Worm (Caenorhabditis elegans) whole organism, young adult: Measurements from ENCODE around the gene swp-1.

ENCODE experiments used
- C17E4.6 ChIP-seq: fragments of 200-800 bp; sonication (Bioruptor generic); IDR thresholded peaks from 2 replicates; pipeline ENCODE4 v1.3.6; 2022; ENCODE audit warnings: missing genetic modification reagents, missing genetic modification characterization, missing compliant biosample characterization
- F10E7.11 ChIP-seq: sonication (generic microtip); optimal IDR thresholded peaks from 2 replicates; lab custom pipeline; 2017; ENCODE audit warnings: mild to moderate bottlenecking, missing genetic modification characterization, moderate library complexity, missing compliant biosample characterization
- F37B4.10 ChIP-seq: fragments of 200-800 bp; sonication (Bioruptor generic); IDR thresholded peaks from 2 replicates; pipeline ENCODE4 v1.3.6; 2022; ENCODE audit warnings: missing genetic modification characterization, missing compliant biosample characterization
- F39B2.1 ChIP-seq: fragments of 200-800 bp; sonication (Bioruptor generic); IDR thresholded peaks from 2 replicates; pipeline ENCODE4 v1.3.6; 2022; ENCODE audit warnings: missing genetic modification reagents, missing genetic modification characterization, missing compliant biosample characterization
- F57A8.1 ChIP-seq: fragments of 200-800 bp; sonication (Bioruptor generic); optimal IDR thresholded peaks from 2 replicates; lab custom pipeline; 2018; ENCODE audit warnings: mild to moderate bottlenecking, missing genetic modification characterization, moderate library complexity, missing compliant biosample characterization
- K12H6.12 ChIP-seq: fragments of 200-800 bp; sonication (Bioruptor generic); optimal IDR thresholded peaks from 2 replicates; lab custom pipeline; 2018; ENCODE audit warnings: mild to moderate bottlenecking, missing genetic modification characterization, missing compliant biosample characterization
- Y53F4B.3 ChIP-seq: fragments of 200-800 bp; sonication (Bioruptor generic); IDR thresholded peaks from 2 replicates; pipeline ENCODE4 v1.3.6; 2022; ENCODE audit warnings: missing genetic modification reagents, missing genetic modification characterization, missing compliant biosample characterization
- Y56A3A.18 ChIP-seq: fragments of 200-800 bp; sonication (Bioruptor generic); IDR thresholded peaks from 2 replicates; pipeline ENCODE4 v1.3.6; 2022; ENCODE audit warnings: missing genetic modification reagents, missing genetic modification characterization, missing compliant biosample characterization
- Y79H2A.3 ChIP-seq: fragments of 200-800 bp; sonication (Bioruptor generic); conservative IDR thresholded peaks from 2 replicates; pipeline ENCODE4 v1.3.6; 2022; ENCODE audit warnings: missing genetic modification reagents, missing genetic modification characterization, missing compliant biosample characterization
- ama-1 ChIP-seq, 3 experiments: fragments of 150-350 bp in 1 of 3; sonication (generic microtip) in 2 of 3; optimal IDR thresholded peaks; 2 replicates each; lab custom pipeline; 2014 to 2018; ENCODE audit warnings: missing biosample characterization in 2 of 3, missing genetic modification characterization in 2 of 3, missing genetic modification reagents in 2 of 3
- atf-7 ChIP-seq: sonication (generic microtip); optimal IDR thresholded peaks from 2 replicates; lab custom pipeline; 2017; ENCODE audit warnings: mild to moderate bottlenecking, missing genetic modification characterization, missing compliant biosample characterization
- athp-1 ChIP-seq: sonication (generic microtip); optimal IDR thresholded peaks from 2 replicates; lab custom pipeline; 2017; ENCODE audit warnings: mild to moderate bottlenecking, missing genetic modification characterization, missing compliant biosample characterization
- attf-3 ChIP-seq: fragments of 200-800 bp; sonication (Bioruptor generic); conservative IDR thresholded peaks from 2 replicates; pipeline ENCODE4 v1.3.6; 2022; ENCODE audit warnings: missing genetic modification reagents, missing genetic modification characterization, missing compliant biosample characterization
- attf-5 ChIP-seq: fragments of 200-800 bp; sonication (Bioruptor generic); optimal IDR thresholded peaks from 2 replicates; lab custom pipeline; 2018; ENCODE audit warnings: mild to moderate bottlenecking, missing genetic modification characterization, missing compliant biosample characterization
- bed-1 ChIP-seq: fragments of 200-800 bp; sonication (Bioruptor generic); IDR thresholded peaks from 2 replicates; pipeline ENCODE4 v1.3.6; 2022; ENCODE audit warnings: missing genetic modification reagents, missing genetic modification characterization, missing compliant biosample characterization
- cebp-1 ChIP-seq, 2 experiments: fragments of 200-800 bp in 1 of 2; sonication (Bioruptor generic) in 1 of 2; sonication (generic microtip) in 1 of 2; IDR thresholded peaks in 1 of 2; optimal IDR thresholded peaks in 1 of 2; 2 replicates each; pipeline versions ENCODE4 v1.3.6 to Lab custom; 2017 to 2022; ENCODE audit warnings: missing compliant biosample characterization in 2 of 2, missing genetic modification characterization in 2 of 2, mild to moderate bottlenecking in 1 of 2, missing genetic modification reagents in 1 of 2, moderate library complexity in 1 of 2
- ceh-40 ChIP-seq: fragments of 200-800 bp; sonication (Bioruptor generic); IDR thresholded peaks from 2 replicates; pipeline ENCODE4 v1.3.6; 2022; ENCODE audit warnings: missing genetic modification characterization, missing compliant biosample characterization
- ceh-91 ChIP-seq: fragments of 200-800 bp; sonication (Bioruptor generic); IDR thresholded peaks from 2 replicates; pipeline ENCODE4 v1.3.6; 2022; ENCODE audit warnings: missing genetic modification reagents, missing genetic modification characterization, missing compliant biosample characterization
- chd-7 ChIP-seq: sonication (generic microtip); optimal IDR thresholded peaks from 2 replicates; lab custom pipeline; 2016; ENCODE audit warnings: mild to moderate bottlenecking, missing genetic modification characterization, moderate library complexity, missing compliant biosample characterization
- dox-1 ChIP-seq: fragments of 200-800 bp; sonication (Bioruptor generic); IDR thresholded peaks from 2 replicates; pipeline ENCODE4 v1.3.6; 2022; ENCODE audit warnings: missing genetic modification reagents, missing genetic modification characterization, missing compliant biosample characterization
- ets-4 ChIP-seq: fragments of 200-800 bp; sonication (Bioruptor generic); optimal IDR thresholded peaks from 2 replicates; lab custom pipeline; 2018; ENCODE audit warnings: mild to moderate bottlenecking, missing genetic modification characterization, missing compliant biosample characterization
- gei-17 ChIP-seq: fragments of 200-800 bp; sonication (Bioruptor generic); optimal IDR thresholded peaks from 2 replicates; lab custom pipeline; 2018; ENCODE audit warnings: mild to moderate bottlenecking, missing genetic modification characterization, missing compliant biosample characterization
- him-1 ChIP-seq: sonication (generic microtip); optimal IDR thresholded peaks from 2 replicates; lab custom pipeline; 2016; ENCODE audit warnings: missing genotype, missing genetic modification reagents, missing genetic modification characterization, missing compliant biosample characterization
- hmg-1.2 ChIP-seq: fragments of 200-800 bp; sonication (Bioruptor generic); IDR thresholded peaks from 2 replicates; pipeline ENCODE4 v1.3.6; 2022; ENCODE audit warnings: missing genetic modification reagents, missing genetic modification characterization, missing compliant biosample characterization
- hrde-1 ChIP-seq: sonication (generic microtip); optimal IDR thresholded peaks from 2 replicates; lab custom pipeline; 2016; ENCODE audit warnings: missing genetic modification characterization, mild to moderate bottlenecking, missing compliant biosample characterization, moderate library complexity, missing genotype, missing genetic modification reagents, borderline replicate concordance
- lin-35 ChIP-seq, 3 experiments: fragments of 150-350 bp in 2 of 3; sonication (generic microtip) in 1 of 3; optimal IDR thresholded peaks; 2 replicates each; lab custom pipeline; 2014 to 2018; ENCODE audit warnings: missing biosample characterization in 3 of 3, missing genetic modification characterization in 3 of 3, missing genetic modification reagents in 3 of 3
- lin-54 ChIP-seq: fragments of 200-800 bp; sonication (Bioruptor generic); optimal IDR thresholded peaks from 2 replicates; lab custom pipeline; 2018; ENCODE audit warnings: mild to moderate bottlenecking, missing genetic modification characterization, missing compliant biosample characterization
- lsl-1 ChIP-seq: fragments of 200-800 bp; sonication (Bioruptor generic); optimal IDR thresholded peaks from 2 replicates; lab custom pipeline; 2018; ENCODE audit warnings: mild to moderate bottlenecking, missing genetic modification characterization, moderate library complexity, missing compliant biosample characterization
- madf-10 ChIP-seq: sonication (generic microtip); optimal IDR thresholded peaks from 2 replicates; lab custom pipeline; 2016; ENCODE audit warnings: mild to moderate bottlenecking, missing genetic modification characterization, missing compliant biosample characterization
- madf-3 ChIP-seq: fragments of 200-800 bp; sonication (Bioruptor generic); IDR thresholded peaks from 2 replicates; pipeline ENCODE4 v1.3.6; 2022; ENCODE audit warnings: missing genetic modification reagents, missing genetic modification characterization, missing compliant biosample characterization
- madf-6 ChIP-seq: fragments of 200-800 bp; sonication (Bioruptor generic); IDR thresholded peaks from 2 replicates; pipeline ENCODE4 v1.3.6; 2022; ENCODE audit warnings: missing genetic modification reagents, missing genetic modification characterization, missing compliant biosample characterization
- mel-28 ChIP-seq: sonication (generic microtip); optimal IDR thresholded peaks from 2 replicates; lab custom pipeline; 2016; ENCODE audit warnings: borderline replicate concordance, mild to moderate bottlenecking, missing genetic modification characterization, missing compliant biosample characterization
- nfyb-1 ChIP-seq: fragments of 200-800 bp; sonication (Bioruptor generic); IDR thresholded peaks from 2 replicates; pipeline ENCODE4 v1.3.6; 2022; ENCODE audit warnings: missing genetic modification reagents, missing genetic modification characterization, missing compliant biosample characterization
- nhr-120 ChIP-seq: fragments of 200-800 bp; sonication (Bioruptor generic); IDR thresholded peaks from 2 replicates; pipeline ENCODE4 v1.3.6; 2022; ENCODE audit warnings: missing genetic modification characterization, missing compliant biosample characterization
- nhr-80 ChIP-seq: sonication (generic microtip); optimal IDR thresholded peaks from 2 replicates; lab custom pipeline; 2016; ENCODE audit warnings: missing genetic modification characterization, missing compliant biosample characterization
- pbrm-1 ChIP-seq: fragments of 200-800 bp; sonication (Bioruptor generic); IDR thresholded peaks from 2 replicates; pipeline ENCODE4 v1.3.6; 2022; ENCODE audit warnings: missing genetic modification reagents, missing genetic modification characterization, missing compliant biosample characterization
- rcor-1 ChIP-seq: fragments of 200-800 bp; sonication (Bioruptor generic); IDR thresholded peaks from 2 replicates; pipeline ENCODE4 v1.3.6; 2022; ENCODE audit warnings: missing genetic modification reagents, missing genetic modification characterization, missing compliant biosample characterization
- rec-8 ChIP-seq, 2 experiments: sonication (generic microtip); optimal IDR thresholded peaks; 2 replicates each; lab custom pipeline; 2016; ENCODE audit warnings: mild to moderate bottlenecking in 2 of 2, missing genetic modification characterization in 2 of 2, missing genetic modification reagents in 2 of 2, missing genotype in 2 of 2, missing biosample characterization in 1 of 2, missing compliant biosample characterization in 1 of 2, moderate library complexity in 1 of 2
- rpc-1 ChIP-seq, 2 experiments: fragments of 150-350 bp in 1 of 2; sonication (generic microtip) in 1 of 2; optimal IDR thresholded peaks; 2 replicates each; lab custom pipeline; 2014 to 2018; ENCODE audit warnings: missing biosample characterization in 1 of 2, missing genetic modification characterization in 1 of 2, missing genetic modification reagents in 1 of 2, missing genotype in 1 of 2
- sptf-2 ChIP-seq: fragments of 200-800 bp; sonication (Bioruptor generic); optimal IDR thresholded peaks from 2 replicates; lab custom pipeline; 2018; ENCODE audit warnings: mild to moderate bottlenecking, missing genetic modification characterization, missing compliant biosample characterization
- tbp1 ChIP-seq: fragments of 200-800 bp; sonication (Bioruptor generic); optimal IDR thresholded peaks from 2 replicates; lab custom pipeline; 2018; ENCODE audit warnings: mild to moderate bottlenecking, missing genetic modification characterization, missing compliant biosample characterization
- unc-62 ChIP-seq: fragments of 150-350 bp; optimal IDR thresholded peaks from 2 replicates; lab custom pipeline; 2014; ENCODE audit warnings: missing biosample characterization, missing genetic modification reagents, missing genetic modification characterization
- xnd-1 ChIP-seq: sonication (generic microtip); optimal IDR thresholded peaks from 2 replicates; lab custom pipeline; 2016; ENCODE audit warnings: missing genotype, missing genetic modification reagents, missing genetic modification characterization, missing compliant biosample characterization
- ztf-18 ChIP-seq: sonication (generic microtip); optimal IDR thresholded peaks from 2 replicates; lab custom pipeline; 2016; ENCODE audit warnings: missing genotype, mild to moderate bottlenecking, missing genetic modification characterization, missing compliant biosample characterization
- ztf-26 ChIP-seq: sonication (generic microtip); optimal IDR thresholded peaks from 2 replicates; lab custom pipeline; 2017; ENCODE audit warnings: missing genetic modification characterization, missing compliant biosample characterization

The swp-1 gene

ce11 chrIII:5729367-5729766 is 24.0 kb upstream of the swp-1 start:
- TF ChIP-seq dox-1 (GFP tag; lab: Robert Waterston, UW): no peak
- 0 out of 2 replicates have a peak, but pooled peaks have one; percentile 9 for TF ChIP-seq hmg-1.2
- TF ChIP-seq, all 124 proteins: peak for 1

ce11 chrIII:5727827-5728226 is 22.5 kb upstream of the swp-1 start, which contains the start of gene egg-1:
Gene egg-1 (plus strand): TSS chrIII:5728180.
- TF ChIP-seq hrde-1 (peak; percentile 8), attf-5 (GFP tag; lab: Kevin White, UChicago) (no peak), attf-3 (GFP tag; lab: Robert Waterston, UW) (peak; percentile 17; the same call in 1 of the 2 replicates), Y79H2A.3 (GFP tag; lab: Robert Waterston, UW) (peak; percentile 50; the same call in 1 of the 2 replicates), bed-1 (GFP tag; lab: Robert Waterston, UW) (no peak), atf-7 (tag; lab: Kevin White, UChicago) (no peak), sptf-2 (no peak), madf-3 (GFP tag; lab: Robert Waterston, UW) (peak; percentile 83), unc-62 (GFP tag; lab: Kevin White, UChicago) (no peak), C17E4.6 (GFP tag; lab: Robert Waterston, UW) (no peak; the same call in 1 of the 2 replicates), F37B4.10 (no peak), F57A8.1 (GFP tag; lab: Kevin White, UChicago) (no peak), K12H6.12 (tag; lab: Kevin White, UChicago) (no peak), gei-17 (no peak), ceh-91 (GFP tag; lab: Robert Waterston, UW) (peak; percentile 96), Y56A3A.18 (GFP tag; lab: Robert Waterston, UW) (no peak), tbp1 (GFP tag; lab: Kevin White, UChicago) (peak; percentile 65), ets-4 (GFP tag; lab: Kevin White, UChicago) (no peak), ama-1 (optimal IDR thresholded peaks at IDR 0.05; lab: Kevin White, UChicago) (no peak), ama-1 (GFP tag; optimal IDR thresholded peaks at IDR 0.05; lab: Kevin White, UChicago) (no peak), hmg-1.2 (peak; percentile 61), nfyb-1 (GFP tag; lab: Robert Waterston, UW) (no peak), rec-8 (tag; optimal IDR thresholded peaks at IDR 0.05; lab: Kevin White, UChicago) (no peak), nhr-80 (tag; lab: Kevin White, UChicago) (no peak), lin-54 (GFP tag; lab: Kevin White, UChicago) (peak; percentile 95), ztf-18 (tag; lab: Kevin White, UChicago) (peak; percentile 74), nhr-120 (GFP tag; lab: Robert Waterston, UW) (no peak), xnd-1 (peak; percentile 98), rpc-1 (optimal IDR thresholded peaks at IDR 0.05; lab: Kevin White, UChicago) (no peak), rpc-1 (tag; optimal IDR thresholded peaks at IDR 0.05; lab: Kevin White, UChicago) (no peak), lsl-1 (GFP tag; lab: Kevin White, UChicago) (peak; percentile 98), ztf-26 (no peak), lin-35 (GFP tag; optimal IDR thresholded peaks at IDR 0.05; lab: Kevin White, UChicago) (peak in 2 of 3 experiments; percentile 51 to 62), F10E7.11 (tag; lab: Kevin White, UChicago) (no peak), F39B2.1 (GFP tag; lab: Robert Waterston, UW) (no peak), chd-7 (tag; lab: Kevin White, UChicago) (no peak), madf-6 (peak; percentile 99), mel-28 (tag; lab: Kevin White, UChicago) (no peak), Y53F4B.3 (GFP tag; lab: Robert Waterston, UW) (0 out of 2 replicates have a peak, but pooled peaks have one; percentile 17), athp-1 (peak; percentile 63), madf-10 (no peak), cebp-1 (GFP tag; IDR thresholded peaks at IDR 0.05; lab: Robert Waterston, UW) (no peak), cebp-1 (tag; optimal IDR thresholded peaks at IDR 0.05; lab: Kevin White, UChicago) (no peak), him-1 (tag; lab: Kevin White, UChicago) (peak; percentile 85), pbrm-1 (peak; percentile 67), rcor-1 (GFP tag; lab: Robert Waterston, UW) (peak; percentile 83), ceh-40 (GFP tag; lab: Robert Waterston, UW) (no peak)
